Worm (Caenorhabditis elegans) whole organism, midembryonic: ENCODE data around the gene rig-3.

ENCODE experiments used
- cog-1 ChIP-seq: sonication (generic microtip); optimal IDR thresholded peaks from 2 replicates; lab custom pipeline; 2016; ENCODE audit warnings: missing genetic modification characterization, missing compliant biosample characterization
- klf-2 ChIP-seq: fragments of 200-800 bp; sonication (Bioruptor generic); conservative IDR thresholded peaks from 2 replicates; pipeline ENCODE4 v1.3.6; 2022; ENCODE audit warnings: missing genetic modification reagents, missing genetic modification characterization, missing compliant biosample characterization
- med-1 ChIP-seq: sonication (generic microtip); optimal IDR thresholded peaks from 2 replicates; lab custom pipeline; 2017; ENCODE audit warnings: missing genetic modification characterization, mild to moderate bottlenecking, missing compliant biosample characterization, antibody characterized with exemption, missing genetic modification reagents; ENCODE audit not compliant: insufficient read depth
- tab-1 ChIP-seq: fragments of 200-800 bp; sonication (Bioruptor generic); IDR thresholded peaks from 2 replicates; pipeline ENCODE4 v1.3.6; 2022; ENCODE audit warnings: missing genetic modification characterization, missing compliant biosample characterization

DNA sequence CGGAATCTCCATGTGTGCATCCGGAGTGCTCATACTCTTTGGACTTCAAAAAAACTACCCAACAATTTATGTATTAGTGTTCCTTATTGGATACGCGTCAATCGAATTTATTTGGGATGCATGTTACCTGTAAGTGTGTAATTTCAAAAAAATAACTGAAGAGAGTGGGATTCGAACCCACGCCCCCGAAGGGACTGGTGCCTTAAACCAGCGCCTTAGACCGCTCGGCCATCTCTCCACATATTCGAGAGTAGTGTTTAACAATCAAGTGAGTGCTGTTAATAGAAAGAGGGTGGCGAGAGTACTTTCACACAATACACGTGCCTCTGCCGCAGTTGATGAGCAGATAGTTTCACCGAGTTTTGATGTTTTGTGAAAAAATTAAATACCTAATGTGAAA lies 49.5 kb downstream of the rig-3 start:
- TF ChIP-seq cog-1 (tag; lab: Kevin White, UChicago) (peak; percentile 49), tab-1 (GFP tag; lab: Robert Waterston, UW) (peak; percentile 82), med-1 (peak; percentile 19), klf-2 (GFP tag; lab: Robert Waterston, UW) (peak; percentile 85)
